Worm (Caenorhabditis elegans) whole organism, mixed stage, embryonic: ENCODE data around the gene ador-1.

Experiments used
- ceh-39 ChIP-seq: fragments of 150-350 bp; optimal IDR thresholded peaks from 2 replicates; lab custom pipeline; 2014; ENCODE audit warnings: missing biosample characterization, missing genetic modification characterization
- cnd-1 ChIP-seq: fragments of 200-800 bp; sonication (Bioruptor generic); optimal IDR thresholded peaks from 2 replicates; lab custom pipeline; 2018; ENCODE audit warnings: mild to moderate bottlenecking, missing genetic modification characterization, missing compliant biosample characterization
- elt-3 ChIP-seq: fragments of 150-350 bp; optimal IDR thresholded peaks from 2 replicates; lab custom pipeline; 2014; ENCODE audit warnings: missing biosample characterization, missing genetic modification characterization
- lin-13 ChIP-seq: fragments of 150-350 bp; optimal IDR thresholded peaks from 2 replicates; lab custom pipeline; 2014; ENCODE audit warnings: missing biosample characterization, missing genetic modification characterization
- nhr-12 ChIP-seq: fragments of 150-350 bp; optimal IDR thresholded peaks from 2 replicates; lab custom pipeline; 2014; ENCODE audit warnings: missing biosample characterization, missing genetic modification characterization
- nhr-2 ChIP-seq: fragments of 150-350 bp; optimal IDR thresholded peaks from 2 replicates; lab custom pipeline; 2014; ENCODE audit warnings: missing biosample characterization, missing genetic modification characterization
- nhr-237 ChIP-seq: fragments of 150-350 bp; optimal IDR thresholded peaks from 2 replicates; lab custom pipeline; 2014; ENCODE audit warnings: missing biosample characterization, missing genetic modification characterization
- pha-4 ChIP-seq: fragments of 150-350 bp; optimal IDR thresholded peaks from 2 replicates; lab custom pipeline; 2018; ENCODE audit warnings: missing biosample characterization, missing genetic modification reagents, missing genetic modification characterization
- snpc-4 ChIP-seq: fragments of 150-350 bp; optimal IDR thresholded peaks from 2 replicates; lab custom pipeline; 2014; ENCODE audit warnings: missing biosample characterization, missing genetic modification characterization
- unc-39 ChIP-seq: fragments of 150-350 bp; optimal IDR thresholded peaks from 2 replicates; lab custom pipeline; 2014; ENCODE audit warnings: missing biosample characterization, missing genetic modification characterization
- unc-62 ChIP-seq: fragments of 150-350 bp; optimal IDR thresholded peaks from 2 replicates; lab custom pipeline; 2014; ENCODE audit warnings: missing biosample characterization, missing genetic modification reagents, missing genetic modification characterization

ce11 chrII:12465557-12465956 lies 37.1 kb downstream of the ador-1 start, which contains the start of gene sre-37:
- TF ChIP-seq unc-62 (GFP tag; lab: Kevin White, UChicago) (no peak), ceh-39 (tag; lab: Kevin White, UChicago) (no peak), elt-3 (tag; lab: Kevin White, UChicago) (no peak), snpc-4 (tag; lab: Kevin White, UChicago) (no peak), nhr-2 (no peak), nhr-12 (no peak), cnd-1 (tag; lab: Kevin White, UChicago) (no peak), nhr-237 (no peak), lin-13 (no peak), unc-39 (tag; lab: Kevin White, UChicago) (no peak), pha-4 (no peak)
